Fruit fly (Drosophila melanogaster) whole organism, pupa: Measurements from ENCODE around the gene CG9121.

ENCODE experiments used
- CG12605 ChIP-seq: fragments of 200-800 bp; sonication (Bioruptor generic); IDR thresholded peaks from 2 replicates; pipeline ENCODE4 v1.3.6; 2022; ENCODE audit warnings: missing biosample characterization, missing genetic modification characterization
- CG14655 ChIP-seq: fragments of 200-800 bp; sonication (Bioruptor generic); optimal IDR thresholded peaks from 3 replicates; lab custom pipeline; 2017; ENCODE audit warnings: mild to moderate bottlenecking, missing biosample characterization, missing genetic modification reagents, missing genetic modification characterization
- CG15710 ChIP-seq: fragments of 200-800 bp; sonication (Bioruptor generic); optimal IDR thresholded peaks from 2 replicates; lab custom pipeline; 2018; ENCODE audit warnings: missing biosample characterization, mild to moderate bottlenecking, missing genetic modification characterization, moderate library complexity
- CG17806 ChIP-seq: fragments of 200-800 bp; sonication (Bioruptor generic); optimal IDR thresholded peaks from 2 replicates; lab custom pipeline; 2018; ENCODE audit warnings: missing biosample characterization, mild to moderate bottlenecking, missing genetic modification characterization, moderate library complexity
- CG32121 ChIP-seq: fragments of 200-800 bp; sonication (Bioruptor generic); IDR thresholded peaks from 2 replicates; pipeline ENCODE4 v1.3.6; 2022; ENCODE audit warnings: missing biosample characterization, missing genetic modification characterization
- CG34367 ChIP-seq: fragments of 200-800 bp; sonication (Bioruptor generic); optimal IDR thresholded peaks from 2 replicates; lab custom pipeline; 2018; ENCODE audit warnings: missing biosample characterization, mild to moderate bottlenecking, missing genetic modification characterization
- CG4496 ChIP-seq: fragments of 200-800 bp; sonication (Bioruptor generic); IDR thresholded peaks from 3 replicates; pipeline ENCODE4 v1.3.6; 2022; ENCODE audit warnings: missing biosample characterization, missing genetic modification characterization
- CG8159 ChIP-seq: fragments of 200-800 bp; sonication (Bioruptor generic); optimal IDR thresholded peaks from 3 replicates; lab custom pipeline; 2018; ENCODE audit warnings: missing biosample characterization, mild to moderate bottlenecking, missing genetic modification characterization, moderate library complexity
- CG8301 ChIP-seq: fragments of 200-800 bp; sonication (Bioruptor generic); optimal IDR thresholded peaks from 2 replicates; lab custom pipeline; 2018; ENCODE audit warnings: missing biosample characterization, mild to moderate bottlenecking, missing genetic modification characterization
- CG9948 ChIP-seq: fragments of 200-800 bp; sonication (Bioruptor generic); optimal IDR thresholded peaks from 2 replicates; lab custom pipeline; 2018; ENCODE audit warnings: missing biosample characterization, mild to moderate bottlenecking, missing genetic modification characterization, moderate library complexity
- D1 ChIP-seq: fragments of 200-800 bp; sonication (Bioruptor generic); optimal IDR thresholded peaks from 2 replicates; lab custom pipeline; 2018; ENCODE audit warnings: missing biosample characterization, mild to moderate bottlenecking, missing genetic modification characterization, moderate library complexity
- EcR ChIP-seq: fragments of 200-800 bp; sonication (Bioruptor generic); optimal IDR thresholded peaks from 3 replicates; lab custom pipeline; 2019; ENCODE audit warnings: missing biosample characterization, missing genetic modification characterization, mild to moderate bottlenecking, moderate library complexity, missing genetic modification reagents
- Ets98B ChIP-seq: fragments of 200-800 bp; sonication (Bioruptor generic); IDR thresholded peaks from 2 replicates; pipeline ENCODE4 v1.3.6; 2022; ENCODE audit warnings: missing biosample characterization, missing genetic modification characterization
- Pif1A ChIP-seq: fragments of 200-800 bp; sonication (Bioruptor generic); optimal IDR thresholded peaks from 3 replicates; lab custom pipeline; 2016; ENCODE audit warnings: missing biosample characterization, missing genetic modification characterization
- Pif1B ChIP-seq: fragments of 200-800 bp; sonication (Bioruptor generic); optimal IDR thresholded peaks from 3 replicates; lab custom pipeline; 2016; ENCODE audit warnings: missing biosample characterization, missing genetic modification characterization
- Snoo ChIP-seq: fragments of 200-800 bp; sonication (Bioruptor generic); optimal IDR thresholded peaks from 3 replicates; lab custom pipeline; 2017; ENCODE audit warnings: missing biosample characterization, mild to moderate bottlenecking, missing genetic modification characterization, inconsistent platforms
- fd96Ca ChIP-seq: fragments of 200-800 bp; sonication (Bioruptor generic); IDR thresholded peaks from 3 replicates; pipeline ENCODE4 v1.3.6; 2022; ENCODE audit warnings: missing biosample characterization, missing genetic modification characterization
- gl ChIP-seq: fragments of 200-800 bp; sonication (Bioruptor generic); optimal IDR thresholded peaks from 2 replicates; lab custom pipeline; 2018; ENCODE audit warnings: missing biosample characterization, mild to moderate bottlenecking, missing genetic modification characterization
- rn ChIP-seq: fragments of 200-800 bp; sonication (Bioruptor generic); IDR thresholded peaks from 2 replicates; pipeline ENCODE4 v1.3.6; 2022; ENCODE audit warnings: missing biosample characterization, missing genetic modification characterization

Gene CG9121

DNA sequence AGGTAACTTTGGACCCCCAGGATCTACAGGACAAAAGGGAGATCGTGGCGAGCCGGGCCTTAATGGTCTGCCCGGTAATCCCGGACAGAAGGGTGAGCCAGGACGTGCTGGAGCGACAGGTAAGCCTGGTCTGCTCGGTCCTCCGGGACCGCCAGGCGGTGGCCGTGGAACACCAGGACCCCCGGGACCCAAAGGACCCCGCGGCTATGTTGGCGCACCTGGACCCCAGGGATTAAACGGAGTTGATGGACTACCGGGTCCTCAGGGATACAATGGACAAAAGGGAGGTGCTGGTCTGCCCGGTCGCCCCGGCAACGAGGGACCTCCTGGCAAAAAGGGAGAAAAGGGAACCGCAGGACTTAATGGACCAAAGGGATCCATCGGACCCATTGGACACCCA is 19.0 kb downstream of the CG9121 start:
- TF ChIP-seq CG32121 (no peak), CG8301 (tag; lab: Kevin White, UChicago) (no peak), Snoo (tag; lab: Kevin White, UChicago) (no peak), CG12605 (no peak), rn (GFP tag; lab: Robert Waterston, UW) (no peak), CG15710 (tag; lab: Kevin White, UChicago) (no peak), D1 (tag; lab: Kevin White, UChicago) (no peak), CG4496 (GFP tag; lab: Robert Waterston, UW) (no peak)

DNA sequence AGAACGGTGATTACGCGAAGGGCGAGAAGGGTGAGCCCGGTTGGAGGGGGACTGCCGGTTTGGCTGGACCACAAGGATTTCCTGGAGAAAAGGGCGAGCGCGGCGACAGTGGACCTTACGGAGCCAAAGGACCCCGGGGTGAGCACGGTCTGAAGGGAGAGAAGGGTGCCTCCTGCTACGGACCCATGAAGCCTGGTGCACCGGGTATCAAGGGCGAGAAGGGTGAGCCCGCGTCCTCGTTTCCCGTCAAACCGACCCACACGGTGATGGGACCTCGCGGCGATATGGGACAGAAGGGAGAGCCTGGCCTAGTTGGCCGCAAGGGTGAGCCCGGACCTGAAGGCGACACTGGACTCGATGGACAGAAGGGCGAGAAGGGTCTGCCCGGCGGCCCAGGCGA is 19.5 kb downstream of the CG9121 start:
- TF ChIP-seq CG32121: no peak

DNA sequence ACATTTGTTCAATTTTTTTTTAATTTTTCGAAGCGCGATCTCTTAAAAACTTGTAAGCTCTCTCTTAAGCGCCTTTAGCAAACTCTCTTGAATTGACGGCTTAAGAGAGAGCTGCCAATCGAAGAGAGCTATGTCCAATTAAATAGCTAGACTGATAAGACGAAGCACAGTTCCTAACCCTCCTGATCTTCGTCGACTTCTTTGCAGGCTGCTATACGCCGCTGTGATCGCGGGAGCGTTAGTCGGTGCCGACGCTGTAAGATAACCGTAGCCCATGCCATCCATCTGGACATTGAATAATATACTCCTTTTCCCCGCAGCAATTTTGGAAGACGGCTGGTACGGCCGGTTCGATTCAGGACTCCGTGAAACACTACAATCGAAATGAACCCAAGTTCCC is 20.3 kb downstream of the CG9121 start:
- TF ChIP-seq rn (GFP tag; lab: Robert Waterston, UW) (no peak), Pif1A (GFP tag; lab: Kevin White, UChicago) (no peak), CG8301 (tag; lab: Kevin White, UChicago) (no peak), gl (tag; lab: Kevin White, UChicago) (no peak), CG15710 (tag; lab: Kevin White, UChicago) (no peak), EcR (GFP tag; lab: Kevin White, UChicago) (no peak), CG8159 (tag; lab: Kevin White, UChicago) (no peak), CG17806 (tag; lab: Kevin White, UChicago) (no peak), Pif1B (GFP tag; lab: Kevin White, UChicago) (no peak), CG4496 (GFP tag; lab: Robert Waterston, UW) (no peak)

DNA sequence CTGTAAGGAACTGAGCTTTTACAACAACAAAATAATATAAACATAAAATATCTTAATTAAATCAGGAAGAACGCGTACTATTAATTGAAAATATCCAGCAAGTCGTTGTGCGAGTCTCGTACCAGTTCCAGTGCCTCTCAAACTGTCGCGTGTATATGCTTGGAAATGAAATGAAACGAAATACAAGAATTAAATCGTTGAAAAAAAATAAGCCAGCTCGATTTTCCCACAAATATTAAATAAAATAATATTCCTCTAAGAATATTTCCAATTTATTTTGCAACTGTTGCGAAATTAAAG is 21.1 kb downstream of the CG9121 start:
- TF ChIP-seq gl (tag; lab: Kevin White, UChicago): no peak
- no peak for TF ChIP-seq CG12605
- TF ChIP-seq CG17806 (tag; lab: Kevin White, UChicago): no peak
- no peak for TF ChIP-seq CG8159 (tag; lab: Kevin White, UChicago)

DNA sequence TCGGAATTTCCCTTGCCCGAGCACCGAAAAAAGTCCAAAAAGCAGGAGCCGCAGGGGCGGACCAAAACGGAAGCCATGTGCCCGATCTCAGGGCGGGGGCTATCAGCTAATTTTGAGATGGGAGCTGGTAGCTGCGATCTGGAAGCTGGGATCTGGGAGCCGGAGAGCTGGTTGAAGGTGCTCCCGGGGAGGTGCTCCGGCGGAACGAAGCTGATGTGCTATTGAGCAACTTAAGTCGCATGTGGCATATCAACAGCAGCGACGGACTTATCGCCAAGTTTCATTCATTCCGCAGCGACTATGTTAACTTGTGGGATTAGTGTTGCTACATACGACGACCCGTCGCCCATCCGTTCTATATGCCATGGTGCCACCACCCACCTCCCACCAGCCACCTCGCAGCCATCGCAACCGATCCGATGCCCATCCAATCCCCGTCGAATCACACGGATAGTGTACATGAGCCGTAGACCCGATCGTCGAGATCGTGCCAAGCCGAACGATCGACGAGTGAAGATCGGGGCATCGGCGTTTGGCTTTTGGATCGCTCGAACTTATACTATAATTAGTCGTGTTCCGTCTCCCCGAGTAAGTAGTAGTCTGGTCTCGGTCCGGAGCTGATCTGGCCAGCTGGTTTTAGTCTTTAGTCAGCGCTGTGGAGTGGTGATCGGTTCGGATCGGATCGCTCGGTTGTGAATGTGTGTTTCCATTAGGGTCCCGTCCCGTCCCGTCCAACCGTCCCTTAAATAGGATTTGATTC is 21.6 kb downstream of the CG9121 start, which contains the start of gene Col4a1:
Col4a1 (plus strand) TSS at position 561 of the 760 bp plus-strand sequence.
- TF ChIP-seq CG34367 (tag; lab: Kevin White, UChicago) (no peak), Pif1B (GFP tag; lab: Kevin White, UChicago) (no peak), Pif1A (GFP tag; lab: Kevin White, UChicago) (no peak), CG17806 (tag; lab: Kevin White, UChicago) (no peak), Ets98B (GFP tag; lab: Robert Waterston, UW) (no peak), EcR (GFP tag; lab: Kevin White, UChicago) (no peak), CG14655 (GFP tag; lab: Kevin White, UChicago) (no peak), CG9948 (no peak), CG15710 (tag; lab: Kevin White, UChicago) (no peak), CG8159 (tag; lab: Kevin White, UChicago) (no peak), CG12605 (no peak)

DNA sequence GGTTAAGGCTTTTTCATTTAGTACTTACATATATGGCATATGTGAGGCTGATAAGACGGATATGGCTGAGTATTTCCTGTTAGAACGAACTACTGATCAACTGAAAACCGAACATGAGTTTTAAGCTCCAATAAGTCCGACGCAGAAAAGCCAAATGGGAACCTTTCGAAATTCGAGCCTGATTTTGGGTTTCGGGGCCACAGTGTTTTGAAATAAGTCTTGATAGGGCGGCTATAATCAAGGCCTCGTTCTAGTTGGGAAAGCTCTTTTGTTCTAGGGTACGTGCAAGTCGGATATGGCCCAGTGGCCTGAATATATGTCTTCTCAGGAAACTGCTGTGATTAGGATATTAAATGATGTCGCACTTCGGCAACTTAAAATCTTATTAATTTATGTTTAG is 22.8 kb downstream of the CG9121 start, which contains the start of gene vkg:
vkg (minus strand) TSS at position 101 of the 400 bp plus-strand sequence.
- TF ChIP-seq CG32121: no peak
- TF ChIP-seq rn (GFP tag; lab: Robert Waterston, UW): no peak
- no peak for TF ChIP-seq CG34367 (tag; lab: Kevin White, UChicago)
- TF ChIP-seq CG12605: no peak
- TF ChIP-seq D1 (tag; lab: Kevin White, UChicago): no peak
- no peak for TF ChIP-seq fd96Ca
- TF ChIP-seq CG17806 (tag; lab: Kevin White, UChicago): no peak
- TF ChIP-seq CG4496 (GFP tag; lab: Robert Waterston, UW): no peak
- TF ChIP-seq CG15710 (tag; lab: Kevin White, UChicago): no peak
- no peak for TF ChIP-seq CG14655 (GFP tag; lab: Kevin White, UChicago)
- TF ChIP-seq CG8301 (tag; lab: Kevin White, UChicago): no peak
- no peak for TF ChIP-seq gl (tag; lab: Kevin White, UChicago)
- TF ChIP-seq Pif1B (GFP tag; lab: Kevin White, UChicago): no peak
- no peak for TF ChIP-seq Snoo (tag; lab: Kevin White, UChicago)
- no peak for TF ChIP-seq EcR (GFP tag; lab: Kevin White, UChicago)

DNA sequence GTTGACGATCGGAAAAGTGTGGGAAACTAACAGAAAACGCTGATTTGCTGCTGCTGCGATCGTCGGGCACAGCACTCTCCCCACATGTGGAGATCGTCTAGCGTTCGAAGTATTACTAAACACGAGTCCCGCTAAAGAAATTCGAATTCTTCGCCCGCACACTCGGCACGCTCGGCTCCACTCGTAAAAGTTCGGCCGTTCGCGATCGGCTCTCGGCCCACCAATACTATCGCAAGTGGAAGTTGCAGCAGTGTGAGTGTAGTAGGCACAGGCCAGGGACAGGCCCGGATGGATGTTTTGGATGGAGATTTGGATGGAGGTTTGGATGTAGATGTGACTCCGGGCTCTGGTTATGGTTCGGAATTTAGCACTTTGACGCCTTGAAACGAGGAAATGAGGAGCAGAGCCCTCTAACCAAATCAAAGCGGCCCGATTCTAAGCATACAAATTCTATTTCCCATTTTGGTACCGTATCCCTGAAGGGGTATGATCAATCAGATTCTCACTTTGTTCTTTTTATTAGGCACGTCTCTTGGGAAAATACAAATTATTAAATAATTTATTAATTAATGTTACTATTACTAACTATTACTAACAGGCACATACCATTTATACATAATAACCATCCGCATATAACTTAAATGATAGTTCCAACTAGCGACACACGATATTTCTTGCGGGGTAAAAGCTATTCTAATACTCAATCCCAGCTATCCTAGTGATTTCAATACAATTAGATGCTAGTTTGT is 23.4 kb downstream of the CG9121 start:
- peak; percentile 11; the same call in 1 of the 2 replicates for TF ChIP-seq CG32121
- TF ChIP-seq fd96Ca: 0 out of 3 replicates have a peak, but pooled peaks have one; percentile 32
- no peak for TF ChIP-seq CG14655 (GFP tag; lab: Kevin White, UChicago)
- TF ChIP-seq CG12605: no peak
- no peak for TF ChIP-seq CG8159 (tag; lab: Kevin White, UChicago)
